Worm (Caenorhabditis elegans): ENCODE results near the gene C06A8.6.

The C06A8.6 gene

DNA sequence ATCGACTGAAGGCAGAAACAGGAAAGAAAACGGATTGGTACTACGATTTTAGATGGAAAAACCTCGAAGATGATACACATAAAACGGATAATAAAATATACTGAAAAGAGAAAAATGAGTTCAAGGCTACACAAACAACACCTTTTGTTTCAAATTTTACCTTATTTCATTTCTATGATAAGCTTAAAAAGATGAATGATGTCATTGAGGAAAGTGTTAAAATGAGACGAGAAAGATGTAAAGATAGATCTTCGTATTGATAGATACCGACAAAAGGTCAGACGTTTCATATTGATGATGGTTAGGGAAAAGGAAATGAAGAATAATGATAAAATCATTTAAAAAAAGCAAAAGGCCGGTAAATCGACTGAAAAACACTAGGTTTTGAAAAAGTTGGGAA, 17.3 kb downstream of the C06A8.6 start:
- TF ChIP-seq odd-2 (tag; optimal IDR thresholded peaks at IDR 0.05), result no peak
- TF ChIP-seq hlh-6 (tag; optimal IDR thresholded peaks at IDR 0.05), result no peak
- no peak for TF ChIP-seq ets-4 (tag; optimal IDR thresholded peaks at IDR 0.05)
- TF ChIP-seq nhr-11 (tag; optimal IDR thresholded peaks at IDR 0.05), result no peak
- no peak for TF ChIP-seq rnt-1 (tag; optimal IDR thresholded peaks at IDR 0.05)
- no peak for TF ChIP-seq unc-55 (GFP tag; optimal IDR thresholded peaks at IDR 0.05)
- TF ChIP-seq ttx-3 (tag; optimal IDR thresholded peaks at IDR 0.05), result no peak
- no peak for TF ChIP-seq ceh-24 (tag; optimal IDR thresholded peaks at IDR 0.05)
- TF ChIP-seq hlh-8 (tag; optimal IDR thresholded peaks at IDR 0.05), result no peak
- no peak for TF ChIP-seq elt-4 (tag; optimal IDR thresholded peaks at IDR 0.05)

DNA sequence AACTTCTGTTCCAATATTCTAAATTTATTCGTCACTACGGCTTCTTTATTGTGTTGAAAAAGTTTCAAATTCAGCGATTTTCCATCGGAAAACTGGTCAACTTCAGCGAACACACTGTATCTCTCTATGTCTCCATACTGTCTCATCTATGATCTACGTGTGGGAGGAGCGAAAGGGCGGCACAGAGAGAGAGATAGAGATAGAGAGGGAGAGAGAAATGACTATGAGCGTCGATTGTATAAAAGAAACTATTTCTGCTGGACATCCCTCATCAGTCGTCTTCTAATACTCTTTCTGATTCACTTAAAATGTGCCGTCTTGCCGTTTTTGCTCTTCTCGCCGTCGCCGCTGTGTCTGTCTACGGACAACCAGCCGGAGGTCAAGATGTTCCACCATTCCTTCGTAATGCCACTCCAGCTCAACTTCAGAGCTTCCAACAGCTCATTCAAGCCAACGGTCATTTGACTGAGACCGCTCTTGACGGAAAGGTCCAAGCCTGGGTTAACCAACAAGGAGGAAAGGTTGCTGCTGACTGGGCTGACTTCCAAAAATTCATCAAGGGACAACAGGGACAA, 18.1 kb downstream of the C06A8.6 start, which contains the start of gene srlf-1:
Gene srlf-1 (plus strand): TSS at position 268 of the 575 bp plus-strand sequence.
- TF ChIP-seq tbx-2 (tag; optimal IDR thresholded peaks at IDR 0.05) (no peak), ceh-2 (tag; optimal IDR thresholded peaks at IDR 0.05) (no peak)

DNA sequence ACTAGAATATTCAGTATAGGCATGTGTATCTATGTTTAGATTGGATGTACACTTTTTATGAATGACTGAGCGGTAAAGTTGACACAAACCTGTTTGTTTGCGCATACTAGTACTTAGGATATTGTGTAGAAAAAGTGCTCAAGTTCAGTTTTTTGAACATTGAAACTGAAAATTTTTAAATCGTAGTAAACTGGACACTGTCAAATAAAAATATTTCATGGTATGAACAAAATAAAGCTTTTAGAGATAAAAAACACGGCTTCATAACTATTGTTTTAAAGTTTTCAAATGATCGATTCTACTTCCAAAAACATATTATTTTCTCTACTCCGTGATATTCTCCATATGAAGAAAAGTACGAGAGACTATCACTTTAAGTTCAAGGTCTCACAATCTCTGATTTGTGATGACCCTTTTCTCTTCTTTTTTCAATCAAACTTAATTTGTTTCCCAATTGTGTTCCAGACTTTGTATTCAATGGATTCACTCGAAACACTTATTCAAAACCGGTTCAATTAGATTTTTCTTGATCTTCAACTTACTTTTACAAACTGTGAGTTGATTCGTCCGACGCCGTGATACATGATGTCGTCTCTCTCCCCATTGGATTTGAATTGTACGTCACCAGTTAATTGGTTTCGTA, 19.2 kb downstream of the C06A8.6 start:
- TF ChIP-seq F13H6.1 (tag; optimal IDR thresholded peaks at IDR 0.05) (no peak), nhr-11 (tag; optimal IDR thresholded peaks at IDR 0.05) (no peak), syd-9 (tag; optimal IDR thresholded peaks at IDR 0.05) (no peak), dve-1 (tag; optimal IDR thresholded peaks at IDR 0.05) (no peak), ceh-18 (tag; optimal IDR thresholded peaks at IDR 0.05) (no peak), ceh-2 (tag; optimal IDR thresholded peaks at IDR 0.05) (no peak), pat-9 (tag; optimal IDR thresholded peaks at IDR 0.05) (no peak), mec-3 (tag; optimal IDR thresholded peaks at IDR 0.05; ENCODE audit: borderline replicate concordance) (no peak), gmeb-2 (tag; optimal IDR thresholded peaks at IDR 0.05) (no peak), fax-1 (tag; optimal IDR thresholded peaks at IDR 0.05) (no peak), C08G9.2 (tag; optimal IDR thresholded peaks at IDR 0.05) (no peak), nhr-232 (tag; optimal IDR thresholded peaks at IDR 0.05) (no peak), ets-4 (tag; optimal IDR thresholded peaks at IDR 0.05) (no peak), ttx-3 (tag; optimal IDR thresholded peaks at IDR 0.05) (no peak), madf-2 (tag; optimal IDR thresholded peaks at IDR 0.05) (no peak), ceh-6 (GFP tag; optimal IDR thresholded peaks at IDR 0.05) (no peak), K02D7.2 (tag; optimal IDR thresholded peaks at IDR 0.05) (no peak), fkh-10 (GFP tag; optimal IDR thresholded peaks at IDR 0.05) (no peak)

DNA sequence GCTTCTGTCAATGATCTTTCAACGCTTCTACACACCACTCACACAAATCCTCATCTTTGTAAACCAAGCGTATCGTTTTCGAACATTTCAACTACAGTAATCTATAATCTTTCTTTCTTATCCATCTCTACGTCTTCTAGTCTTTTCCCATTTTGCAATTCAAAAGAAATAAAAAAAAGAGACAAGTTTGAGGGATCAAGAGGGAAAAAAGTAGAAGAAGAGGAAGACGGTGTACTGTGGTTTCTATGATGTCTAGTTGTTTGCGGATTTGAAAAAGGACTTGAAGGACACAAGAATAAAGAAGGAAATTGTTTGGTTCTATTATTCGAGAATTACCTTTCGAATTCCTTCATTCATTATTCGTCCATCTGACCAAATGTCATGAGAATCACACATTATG, 20.2 kb downstream of the C06A8.6 start:
- TF ChIP-seq syd-9 (tag; optimal IDR thresholded peaks at IDR 0.05) (no peak), unc-3 (GFP tag; conservative IDR thresholded peaks at IDR 0.05) (no peak), unc-3 (tag; optimal IDR thresholded peaks at IDR 0.05) (no peak), nhr-11 (tag; optimal IDR thresholded peaks at IDR 0.05) (no peak), T23F11.4 (GFP tag; optimal IDR thresholded peaks at IDR 0.05) (no peak), nhr-232 (tag; optimal IDR thresholded peaks at IDR 0.05) (no peak), pax-1 (tag; optimal IDR thresholded peaks at IDR 0.05) (no peak), elt-4 (tag; optimal IDR thresholded peaks at IDR 0.05) (no peak), ztf-16 (tag; optimal IDR thresholded peaks at IDR 0.05) (no peak), ceh-30 (tag; optimal IDR thresholded peaks at IDR 0.05) (no peak), ceh-34 (tag; optimal IDR thresholded peaks at IDR 0.05) (no peak), ceh-24 (tag; optimal IDR thresholded peaks at IDR 0.05) (no peak), ceh-9 (tag; optimal IDR thresholded peaks at IDR 0.05) (no peak), sdc-2 (tag; optimal IDR thresholded peaks at IDR 0.05) (no peak)

Measured in whole organism, late embryonic.